Worm (Caenorhabditis elegans) whole organism, midembryonic: ENCODE results near the gene B0228.1.

Experiments used
- T22C8.4 ChIP-seq: fragments of 200-800 bp; sonication (Bioruptor generic); IDR thresholded peaks from 2 replicates; pipeline ENCODE4 v1.3.6; 2022; ENCODE audit warnings: missing genetic modification characterization, missing compliant biosample characterization
- cog-1 ChIP-seq: sonication (generic microtip); optimal IDR thresholded peaks from 2 replicates; lab custom pipeline; 2016; ENCODE audit warnings: missing genetic modification characterization, missing compliant biosample characterization
- flt-1 ChIP-seq: fragments of 200-800 bp; sonication (Bioruptor generic); IDR thresholded peaks from 2 replicates; pipeline ENCODE4 v1.3.6; 2022; ENCODE audit warnings: missing genetic modification characterization, missing compliant biosample characterization
- klf-2 ChIP-seq: fragments of 200-800 bp; sonication (Bioruptor generic); conservative IDR thresholded peaks from 2 replicates; pipeline ENCODE4 v1.3.6; 2022; ENCODE audit warnings: missing genetic modification reagents, missing genetic modification characterization, missing compliant biosample characterization
- med-1 ChIP-seq: sonication (generic microtip); optimal IDR thresholded peaks from 2 replicates; lab custom pipeline; 2017; ENCODE audit warnings: missing genetic modification characterization, mild to moderate bottlenecking, missing compliant biosample characterization, antibody characterized with exemption, missing genetic modification reagents; ENCODE audit not compliant: insufficient read depth
- ref-1 ChIP-seq: fragments of 200-800 bp; sonication (Bioruptor generic); conservative IDR thresholded peaks from 2 replicates; pipeline ENCODE4 v1.3.6; 2022; ENCODE audit warnings: missing genetic modification reagents, missing genetic modification characterization, missing compliant biosample characterization
- tab-1 ChIP-seq: fragments of 200-800 bp; sonication (Bioruptor generic); IDR thresholded peaks from 2 replicates; pipeline ENCODE4 v1.3.6; 2022; ENCODE audit warnings: missing genetic modification characterization, missing compliant biosample characterization
- ztf-23 ChIP-seq: fragments of 200-800 bp; sonication (Bioruptor generic); IDR thresholded peaks from 2 replicates; pipeline ENCODE4 v1.3.6; 2022; ENCODE audit warnings: missing genetic modification reagents, missing genetic modification characterization, missing compliant biosample characterization
- ztf-29 ChIP-seq: fragments of 200-800 bp; sonication (Bioruptor generic); IDR thresholded peaks from 2 replicates; pipeline ENCODE4 v1.3.6; 2022; ENCODE audit warnings: missing genetic modification reagents, missing genetic modification characterization, missing compliant biosample characterization

Gene B0228.1

ce11 chrII:7781102-7781616 lies 26.0 kb downstream of the B0228.1 start, which contains the start of the genes snpc-1.1 and spdl-1:
snpc-1.1 (minus strand) TSS chrII:7781301.
spdl-1 (plus strand) TSS chrII:7781566.
- no peak for TF ChIP-seq ztf-23 (GFP tag; lab: Robert Waterston, UW)
- no peak for TF ChIP-seq klf-2 (GFP tag; lab: Robert Waterston, UW)
- no peak for TF ChIP-seq tab-1 (GFP tag; lab: Robert Waterston, UW)
- TF ChIP-seq ztf-29 (GFP tag; lab: Robert Waterston, UW), result no peak
- no peak for TF ChIP-seq flt-1 (GFP tag; lab: Robert Waterston, UW)
- TF ChIP-seq T22C8.4 (GFP tag; lab: Robert Waterston, UW), result no peak

DNA sequence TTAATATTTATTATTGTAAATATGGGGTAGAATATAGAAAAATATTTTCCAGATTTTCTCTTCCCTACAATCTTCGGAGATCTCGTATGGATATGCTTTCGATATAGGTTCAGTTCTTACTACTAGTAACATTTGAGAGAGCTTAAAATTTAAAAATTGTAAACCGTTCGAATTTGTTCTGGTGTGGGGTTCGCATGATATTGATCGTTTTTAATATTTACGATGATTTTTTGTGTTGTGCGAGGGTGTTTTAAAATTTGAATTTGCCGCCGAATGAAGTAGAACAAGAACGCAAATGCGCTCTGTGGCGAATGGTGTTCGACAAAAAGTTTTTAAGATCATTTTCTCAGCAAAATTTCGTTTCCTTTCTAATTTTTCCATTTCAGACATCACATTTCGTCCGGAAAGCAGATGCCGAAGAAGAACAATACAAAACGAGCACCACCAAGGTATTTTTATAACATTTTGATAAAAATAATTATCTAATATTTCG lies 28.4 kb downstream of the B0228.1 start, which contains the start of gene skr-17:
Gene skr-17 (plus strand): TSS at position 51 of the 493 bp plus-strand sequence.
- TF ChIP-seq T22C8.4 (GFP tag; lab: Robert Waterston, UW), result no peak
- no peak for TF ChIP-seq flt-1 (GFP tag; lab: Robert Waterston, UW)
- no peak for TF ChIP-seq ztf-29 (GFP tag; lab: Robert Waterston, UW)
- TF ChIP-seq klf-2 (GFP tag; lab: Robert Waterston, UW), result no peak
- TF ChIP-seq cog-1 (tag; lab: Kevin White, UChicago), result no peak
- TF ChIP-seq ztf-23 (GFP tag; lab: Robert Waterston, UW), result no peak
- TF ChIP-seq tab-1 (GFP tag; lab: Robert Waterston, UW), result no peak
- TF ChIP-seq med-1 (GFP tag; lab: Kevin White, UChicago), result no peak
- TF ChIP-seq ref-1 (GFP tag; lab: Robert Waterston, UW), result no peak

- TF ChIP-seq ztf-23 (GFP tag; lab: Robert Waterston, UW) (no peak), klf-2 (GFP tag; lab: Robert Waterston, UW) (no peak), cog-1 (tag; lab: Kevin White, UChicago) (no peak), flt-1 (GFP tag; lab: Robert Waterston, UW) (no peak), T22C8.4 (GFP tag; lab: Robert Waterston, UW) (no peak), ztf-29 (GFP tag; lab: Robert Waterston, UW) (no peak), med-1 (GFP tag; lab: Kevin White, UChicago) (no peak), ref-1 (GFP tag; lab: Robert Waterston, UW) (no peak), tab-1 (GFP tag; lab: Robert Waterston, UW) (no peak)
These were observed 34.5 kb downstream of the B0228.1 start for ce11 chrII:7789605-7790004.

DNA sequence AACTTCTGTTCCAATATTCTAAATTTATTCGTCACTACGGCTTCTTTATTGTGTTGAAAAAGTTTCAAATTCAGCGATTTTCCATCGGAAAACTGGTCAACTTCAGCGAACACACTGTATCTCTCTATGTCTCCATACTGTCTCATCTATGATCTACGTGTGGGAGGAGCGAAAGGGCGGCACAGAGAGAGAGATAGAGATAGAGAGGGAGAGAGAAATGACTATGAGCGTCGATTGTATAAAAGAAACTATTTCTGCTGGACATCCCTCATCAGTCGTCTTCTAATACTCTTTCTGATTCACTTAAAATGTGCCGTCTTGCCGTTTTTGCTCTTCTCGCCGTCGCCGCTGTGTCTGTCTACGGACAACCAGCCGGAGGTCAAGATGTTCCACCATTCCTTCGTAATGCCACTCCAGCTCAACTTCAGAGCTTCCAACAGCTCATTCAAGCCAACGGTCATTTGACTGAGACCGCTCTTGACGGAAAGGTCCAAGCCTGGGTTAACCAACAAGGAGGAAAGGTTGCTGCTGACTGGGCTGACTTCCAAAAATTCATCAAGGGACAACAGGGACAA lies 35.3 kb downstream of the B0228.1 start, which contains the start of gene srlf-1:
Gene srlf-1 (plus strand): TSS at position 268 of the 575 bp plus-strand sequence.
- TF ChIP-seq T22C8.4 (GFP tag; lab: Robert Waterston, UW), result no peak
- no peak for TF ChIP-seq ref-1 (GFP tag; lab: Robert Waterston, UW)
- TF ChIP-seq med-1 (GFP tag; lab: Kevin White, UChicago), result no peak
- no peak for TF ChIP-seq ztf-23 (GFP tag; lab: Robert Waterston, UW)
- TF ChIP-seq klf-2 (GFP tag; lab: Robert Waterston, UW), result no peak
- no peak for TF ChIP-seq ztf-29 (GFP tag; lab: Robert Waterston, UW)
- no peak for TF ChIP-seq flt-1 (GFP tag; lab: Robert Waterston, UW)
- TF ChIP-seq tab-1 (GFP tag; lab: Robert Waterston, UW), result no peak
- TF ChIP-seq cog-1 (tag; lab: Kevin White, UChicago), result no peak

DNA sequence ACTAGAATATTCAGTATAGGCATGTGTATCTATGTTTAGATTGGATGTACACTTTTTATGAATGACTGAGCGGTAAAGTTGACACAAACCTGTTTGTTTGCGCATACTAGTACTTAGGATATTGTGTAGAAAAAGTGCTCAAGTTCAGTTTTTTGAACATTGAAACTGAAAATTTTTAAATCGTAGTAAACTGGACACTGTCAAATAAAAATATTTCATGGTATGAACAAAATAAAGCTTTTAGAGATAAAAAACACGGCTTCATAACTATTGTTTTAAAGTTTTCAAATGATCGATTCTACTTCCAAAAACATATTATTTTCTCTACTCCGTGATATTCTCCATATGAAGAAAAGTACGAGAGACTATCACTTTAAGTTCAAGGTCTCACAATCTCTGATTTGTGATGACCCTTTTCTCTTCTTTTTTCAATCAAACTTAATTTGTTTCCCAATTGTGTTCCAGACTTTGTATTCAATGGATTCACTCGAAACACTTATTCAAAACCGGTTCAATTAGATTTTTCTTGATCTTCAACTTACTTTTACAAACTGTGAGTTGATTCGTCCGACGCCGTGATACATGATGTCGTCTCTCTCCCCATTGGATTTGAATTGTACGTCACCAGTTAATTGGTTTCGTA lies 36.4 kb downstream of the B0228.1 start:
- no peak for TF ChIP-seq tab-1 (GFP tag; lab: Robert Waterston, UW)
- TF ChIP-seq cog-1 (tag; lab: Kevin White, UChicago), result no peak
- TF ChIP-seq ztf-29 (GFP tag; lab: Robert Waterston, UW), result no peak
- TF ChIP-seq T22C8.4 (GFP tag; lab: Robert Waterston, UW), result no peak
- TF ChIP-seq ztf-23 (GFP tag; lab: Robert Waterston, UW), result no peak
- TF ChIP-seq med-1 (GFP tag; lab: Kevin White, UChicago), result no peak
- no peak for TF ChIP-seq flt-1 (GFP tag; lab: Robert Waterston, UW)
- no peak for TF ChIP-seq ref-1 (GFP tag; lab: Robert Waterston, UW)
- TF ChIP-seq klf-2 (GFP tag; lab: Robert Waterston, UW), result no peak

- TF ChIP-seq T22C8.4 (GFP tag; lab: Robert Waterston, UW) (no peak), ztf-29 (GFP tag; lab: Robert Waterston, UW) (no peak), ref-1 (GFP tag; lab: Robert Waterston, UW) (no peak), tab-1 (GFP tag; lab: Robert Waterston, UW) (no peak), flt-1 (GFP tag; lab: Robert Waterston, UW) (no peak), med-1 (GFP tag; lab: Kevin White, UChicago) (no peak), cog-1 (tag; lab: Kevin White, UChicago) (no peak), ztf-23 (GFP tag; lab: Robert Waterston, UW) (no peak), klf-2 (GFP tag; lab: Robert Waterston, UW) (no peak)
These were observed 37.4 kb downstream of the B0228.1 start for ce11 chrII:7792514-7792913.

- TF ChIP-seq ztf-29 (GFP tag; lab: Robert Waterston, UW), result no peak
- TF ChIP-seq ztf-23 (GFP tag; lab: Robert Waterston, UW), result no peak
- no peak for TF ChIP-seq flt-1 (GFP tag; lab: Robert Waterston, UW)
- TF ChIP-seq med-1 (GFP tag; lab: Kevin White, UChicago), result no peak
- TF ChIP-seq T22C8.4 (GFP tag; lab: Robert Waterston, UW), result no peak
These were observed 39.1 kb downstream of the B0228.1 start, which contains the start of gene glr-4 for ce11 chrII:7794222-7794621. glr-4 (minus strand) TSS chrII:7794322.

ce11 chrII:7795299-7795698 lies 40.2 kb downstream of the B0228.1 start:
- TF ChIP-seq ref-1 (GFP tag; lab: Robert Waterston, UW) (no peak), klf-2 (GFP tag; lab: Robert Waterston, UW) (no peak), tab-1 (GFP tag; lab: Robert Waterston, UW) (no peak), flt-1 (GFP tag; lab: Robert Waterston, UW) (no peak)
